Fruit fly (Drosophila melanogaster) whole organism, embryonic: Measurements from ENCODE around the gene CG44261.

Source experiments
- Ada2b ChIP-seq: fragments of 200-800 bp; sonication (Bioruptor generic); IDR thresholded peaks from 2 replicates; pipeline ENCODE4 v1.3.6; 2022; ENCODE audit warnings: missing biosample characterization, missing genetic modification characterization
- Awh ChIP-seq: fragments of 200-800 bp; sonication (Bioruptor generic); IDR thresholded peaks from 2 replicates; pipeline ENCODE4, ENCODE4 v1.3.6; 2022; ENCODE audit warnings: missing biosample characterization, missing genetic modification characterization
- C15 ChIP-seq: fragments of 200-800 bp; sonication (Bioruptor generic); IDR thresholded peaks from 3 replicates; pipeline ENCODE4 v1.3.6; 2022; ENCODE audit warnings: missing biosample characterization, missing genetic modification characterization
- CG10979 ChIP-seq: fragments of 200-800 bp; sonication (Bioruptor generic); optimal IDR thresholded peaks from 2 replicates; lab custom pipeline; 2018; ENCODE audit warnings: missing biosample characterization, mild to moderate bottlenecking, missing genetic modification characterization, moderate library complexity
- CG11398 ChIP-seq: fragments of 200-800 bp; sonication (Bioruptor generic); optimal IDR thresholded peaks from 2 replicates; lab custom pipeline; 2016; ENCODE audit warnings: missing biosample characterization, missing genetic modification characterization
- CG11456 ChIP-seq: fragments of 200-800 bp; sonication (Bioruptor generic); IDR thresholded peaks from 3 replicates; pipeline ENCODE4 v1.3.6; 2022; ENCODE audit warnings: missing biosample characterization, missing genetic modification characterization
- CG12391 ChIP-seq: fragments of 200-800 bp; sonication (Bioruptor generic); optimal IDR thresholded peaks from 3 replicates; lab custom pipeline; 2018; ENCODE audit warnings: missing biosample characterization, mild to moderate bottlenecking, missing genetic modification characterization, moderate library complexity
- CG13287 ChIP-seq: fragments of 200-800 bp; sonication (Bioruptor generic); IDR thresholded peaks from 2 replicates; pipeline ENCODE4 v1.3.6; 2022; ENCODE audit warnings: missing biosample characterization, missing genetic modification characterization; ENCODE audit not compliant: partially characterized antibody
- CG13894 ChIP-seq: fragments of 200-800 bp; sonication (Bioruptor generic); optimal IDR thresholded peaks from 3 replicates; lab custom pipeline; 2018; ENCODE audit warnings: missing biosample characterization, mild to moderate bottlenecking, missing genetic modification characterization, moderate library complexity
- CG14050 ChIP-seq: fragments of 200-800 bp; sonication (Bioruptor generic); IDR thresholded peaks from 3 replicates; pipeline ENCODE4 v1.3.6; 2022; ENCODE audit warnings: missing biosample characterization, missing genetic modification characterization
- CG14965 ChIP-seq: fragments of 200-800 bp; sonication (Bioruptor generic); optimal IDR thresholded peaks from 2 replicates; lab custom pipeline; 2016; ENCODE audit warnings: missing biosample characterization, missing genetic modification characterization, borderline replicate concordance
- CG1529 ChIP-seq: fragments of 200-800 bp; sonication (Bioruptor generic); optimal IDR thresholded peaks from 3 replicates; lab custom pipeline; 2018; ENCODE audit warnings: missing biosample characterization, missing genetic modification characterization
- CG15696 ChIP-seq: fragments of 200-800 bp; sonication (Bioruptor generic); optimal IDR thresholded peaks from 2 replicates; lab custom pipeline; 2019; ENCODE audit warnings: missing biosample characterization, mild to moderate bottlenecking, missing genetic modification characterization, moderate library complexity
- CG17829 ChIP-seq: fragments of 200-800 bp; optimal IDR thresholded peaks from 2 replicates; lab custom pipeline; 2019; ENCODE audit warnings: missing biosample characterization, mild to moderate bottlenecking, missing genetic modification characterization, moderate library complexity
- CG3847 ChIP-seq: fragments of 200-800 bp; sonication (Bioruptor generic); IDR thresholded peaks from 2 replicates; pipeline ENCODE4 v1.3.6; 2022; ENCODE audit warnings: missing biosample characterization, missing genetic modification characterization
- CG6791 ChIP-seq: fragments of 200-800 bp; sonication (Bioruptor generic); IDR thresholded peaks from 3 replicates; pipeline ENCODE4 v1.3.6; 2022; ENCODE audit warnings: missing biosample characterization, missing genetic modification characterization; ENCODE audit not compliant: partially characterized antibody
- CG6854 ChIP-seq: fragments of 200-800 bp; sonication (Bioruptor generic); optimal IDR thresholded peaks from 3 replicates; lab custom pipeline; 2017; ENCODE audit warnings: missing biosample characterization, mild to moderate bottlenecking, missing genetic modification characterization
- CG7372 ChIP-seq: fragments of 200-800 bp; sonication (Bioruptor generic); IDR thresholded peaks from 2 replicates; pipeline ENCODE4 v1.3.6; 2022; ENCODE audit warnings: missing biosample characterization, missing genetic modification characterization
- CG7928 ChIP-seq: fragments of 200-800 bp; sonication (Bioruptor generic); optimal IDR thresholded peaks from 2 replicates; lab custom pipeline; 2017; ENCODE audit warnings: missing biosample characterization, mild to moderate bottlenecking, missing genetic modification characterization
- CG8388 ChIP-seq: fragments of 200-800 bp; sonication (Bioruptor generic); optimal IDR thresholded peaks from 2 replicates; lab custom pipeline; 2019; ENCODE audit warnings: missing biosample characterization, mild to moderate bottlenecking, missing genetic modification characterization, moderate library complexity
- CHES-1-like ChIP-seq: fragments of 200-800 bp; sonication (Bioruptor generic); optimal IDR thresholded peaks from 2 replicates; lab custom pipeline; 2016; ENCODE audit warnings: missing biosample characterization, missing genetic modification characterization
- Dp ChIP-seq: fragments of 200-800 bp; sonication (Bioruptor generic); optimal IDR thresholded peaks from 2 replicates; lab custom pipeline; 2018; ENCODE audit warnings: missing biosample characterization, mild to moderate bottlenecking, missing genetic modification characterization, moderate library complexity
- Lim3 ChIP-seq: fragments of 200-800 bp; sonication (Bioruptor generic); IDR thresholded peaks from 2 replicates; pipeline ENCODE4 v1.3.6; 2022; ENCODE audit warnings: missing biosample characterization, missing genetic modification characterization
- Med ChIP-seq: fragments of 200-800 bp; sonication (Bioruptor generic); peaks from one replicate; lab custom pipeline; 2016; ENCODE audit warnings: missing biosample characterization, missing genetic modification characterization, mild to moderate bottlenecking, inconsistent platforms, moderate library complexity
- Mrtf ChIP-seq: fragments of 200-800 bp; sonication (Bioruptor generic); IDR thresholded peaks from 3 replicates; pipeline ENCODE4 v1.3.6; 2022; ENCODE audit warnings: missing biosample characterization, missing genetic modification characterization
- Myb ChIP-seq: fragments of 200-800 bp; sonication (Bioruptor generic); optimal IDR thresholded peaks from 2 replicates; lab custom pipeline; 2016; ENCODE audit warnings: missing biosample characterization, missing genetic modification characterization
- NFAT ChIP-seq: fragments of 200-800 bp; sonication (Bioruptor generic); IDR thresholded peaks from 2 replicates; pipeline ENCODE4 v1.3.6; 2022; ENCODE audit warnings: missing biosample characterization, missing genetic modification characterization
- Nf-YA ChIP-seq: fragments of 200-800 bp; sonication (Bioruptor generic); IDR thresholded peaks from 2 replicates; pipeline ENCODE4 v1.3.6; 2022; ENCODE audit warnings: missing biosample characterization, missing genetic modification characterization
- Spps ChIP-seq: fragments of 200-800 bp; sonication (Bioruptor generic); optimal IDR thresholded peaks from 2 replicates; lab custom pipeline; 2018; ENCODE audit warnings: missing biosample characterization, mild to moderate bottlenecking, missing genetic modification characterization
- amos ChIP-seq: fragments of 200-800 bp; sonication (Bioruptor generic); IDR thresholded peaks from 2 replicates; pipeline ENCODE4 v1.3.6; 2022; ENCODE audit warnings: missing biosample characterization, missing genetic modification characterization; ENCODE audit not compliant: partially characterized antibody
- ash1 ChIP-seq: fragments of 200-800 bp; sonication (Bioruptor generic); optimal IDR thresholded peaks from 2 replicates; lab custom pipeline; 2018; ENCODE audit warnings: missing biosample characterization, mild to moderate bottlenecking, missing genetic modification characterization
- chinmo ChIP-seq: fragments of 200-800 bp; sonication (Bioruptor generic); IDR thresholded peaks from 4 replicates; pipeline ENCODE4 v1.3.6; 2022; ENCODE audit warnings: missing biosample characterization, missing genetic modification characterization; ENCODE audit not compliant: partially characterized antibody
- ci ChIP-seq: fragments of 200-800 bp; sonication (Bioruptor generic); IDR thresholded peaks from 3 replicates; pipeline ENCODE4 v1.3.6; 2022; ENCODE audit warnings: missing biosample characterization, missing genetic modification characterization
- crc ChIP-seq: fragments of 200-800 bp; sonication (Bioruptor generic); optimal IDR thresholded peaks from 2 replicates; lab custom pipeline; 2016; ENCODE audit warnings: missing biosample characterization, missing genetic modification characterization
- eve ChIP-seq, 2 experiments: fragments of >200 bp; optimal IDR thresholded peaks; 2 replicates each; lab custom pipeline; 2017; ENCODE audit warnings: missing biosample characterization in 2 of 2, missing genetic modification characterization in 2 of 2
- exex ChIP-seq: fragments of 200-800 bp; sonication (Bioruptor generic); optimal IDR thresholded peaks from 4 replicates; lab custom pipeline; 2018; ENCODE audit warnings: missing biosample characterization, mild to moderate bottlenecking, missing genetic modification characterization, moderate library complexity
- fu2 ChIP-seq: fragments of 200-800 bp; sonication (Bioruptor generic); optimal IDR thresholded peaks from 2 replicates; lab custom pipeline; 2016; ENCODE audit warnings: missing biosample characterization, missing genetic modification characterization
- lmd ChIP-seq: fragments of 200-800 bp; sonication (Bioruptor generic); IDR thresholded peaks from 2 replicates; pipeline ENCODE4 v1.3.6; 2022; ENCODE audit warnings: missing biosample characterization, missing genetic modification characterization
- pzg ChIP-seq: fragments of 200-800 bp; sonication (Bioruptor generic); optimal IDR thresholded peaks from 3 replicates; lab custom pipeline; 2018; ENCODE audit warnings: missing biosample characterization, mild to moderate bottlenecking, missing genetic modification characterization, moderate library complexity
- ro ChIP-seq: fragments of 200-800 bp; sonication (Bioruptor generic); IDR thresholded peaks from 2 replicates; pipeline ENCODE4 v1.3.6; 2022; ENCODE audit warnings: missing biosample characterization, missing genetic modification characterization
- row ChIP-seq: fragments of 200-800 bp; sonication (Bioruptor generic); IDR thresholded peaks from 3 replicates; pipeline ENCODE4 v1.3.6; 2022; ENCODE audit warnings: missing biosample characterization, missing genetic modification characterization
- sd ChIP-seq: fragments of 200-800 bp; sonication (Bioruptor generic); optimal IDR thresholded peaks from 3 replicates; lab custom pipeline; 2018; ENCODE audit warnings: missing biosample characterization, mild to moderate bottlenecking, missing genetic modification characterization, moderate library complexity
- sens ChIP-seq: fragments of 200-800 bp; sonication (Bioruptor generic); peaks from one replicate; lab custom pipeline; 2016; ENCODE audit warnings: missing biosample characterization, missing genetic modification characterization
- so ChIP-seq: fragments of 200-800 bp; sonication (Bioruptor generic); IDR thresholded peaks from 3 replicates; pipeline ENCODE4 v1.3.6; 2022; ENCODE audit warnings: missing biosample characterization, missing genetic modification characterization
- stc ChIP-seq: fragments of 200-800 bp; sonication (Bioruptor generic); IDR thresholded peaks from 2 replicates; pipeline ENCODE4 v1.3.6; 2022; ENCODE audit warnings: missing biosample characterization, missing genetic modification characterization
- stwl ChIP-seq: fragments of 200-800 bp; sonication (Bioruptor generic); optimal IDR thresholded peaks from 3 replicates; lab custom pipeline; 2018; ENCODE audit warnings: missing biosample characterization, mild to moderate bottlenecking, missing genetic modification characterization, moderate library complexity
- sug ChIP-seq: fragments of 200-800 bp; optimal IDR thresholded peaks from 2 replicates; lab custom pipeline; 2019; ENCODE audit warnings: missing biosample characterization, mild to moderate bottlenecking, missing genetic modification characterization, moderate library complexity
- tio ChIP-seq: fragments of 200-800 bp; sonication (Bioruptor generic); optimal IDR thresholded peaks from 2 replicates; lab custom pipeline; 2017; ENCODE audit warnings: missing biosample characterization, missing genetic modification characterization, inconsistent platforms
- toy ChIP-seq: fragments of 200-800 bp; sonication (Bioruptor generic); IDR thresholded peaks from 2 replicates; pipeline ENCODE4 v1.3.6; 2022; ENCODE audit warnings: missing biosample characterization, missing genetic modification characterization
- ttk ChIP-seq: fragments of 200-800 bp; sonication (Bioruptor generic); IDR thresholded peaks from 2 replicates; pipeline ENCODE4 v2.1.2; 2022; ENCODE audit warnings: missing biosample characterization, missing genetic modification characterization
- z ChIP-seq: fragments of 200-800 bp; sonication (Bioruptor generic); IDR thresholded peaks from 3 replicates; pipeline ENCODE4 v1.3.6; 2022; ENCODE audit warnings: missing biosample characterization, missing genetic modification characterization

The CG44261 gene

dm6 chr3R:9404104-9404512 is 3.9 kb downstream of the CG44261 start, which contains the start of the genes CG9356, BBIP1 and CG8135 (continued):
- TF ChIP-seq z = no peak
- no peak for TF ChIP-seq exex (tag; lab: Kevin White, UChicago)
- peak; percentile 87 for TF ChIP-seq CG12391 (tag; lab: Kevin White, UChicago)
- no peak for TF ChIP-seq sug (tag; lab: Kevin White, UChicago)
- peak; percentile 88 for TF ChIP-seq CHES-1-like (GFP tag; lab: Kevin White, UChicago)
- peak; percentile 98 for TF ChIP-seq sens (GFP tag; lab: Kevin White, UChicago)
- TF ChIP-seq CG7372 (GFP tag; lab: Robert Waterston, UW) = peak; percentile 44
- TF ChIP-seq CG8388 (GFP tag; lab: Kevin White, UChicago) = no peak
- TF ChIP-seq Dp = peak; percentile 58
- TF ChIP-seq eve (GFP tag; optimal IDR thresholded peaks at IDR 0.05; lab: Kevin White, UChicago) = no peak
- peak; percentile 61 for TF ChIP-seq crc (GFP tag; lab: Kevin White, UChicago)
- TF ChIP-seq Awh (GFP tag; lab: Robert Waterston, UW) = no peak
- peak; percentile 78 for TF ChIP-seq CG17829 (tag; lab: Kevin White, UChicago)
- TF ChIP-seq ro (GFP tag; lab: Robert Waterston, UW) = no peak
- TF ChIP-seq ttk (GFP tag; lab: Robert Waterston, UW) = peak; percentile 37; the same call in 1 of the 2 replicates
- 0 out of 3 replicates have a peak, but pooled peaks have one; percentile 35 for TF ChIP-seq so (GFP tag; lab: Robert Waterston, UW)
- TF ChIP-seq CG6791 = peak; percentile 41; the same call in 1 of the 3 replicates
- TF ChIP-seq fu2 (GFP tag; lab: Kevin White, UChicago) = peak; percentile 71
- peak; percentile 59 for TF ChIP-seq Spps (tag; lab: Kevin White, UChicago)
- no peak for TF ChIP-seq tio
- TF ChIP-seq CG13287 (GFP tag; lab: Robert Waterston, UW) = peak; percentile 71
- TF ChIP-seq CG1529 = no peak
- peak; percentile 41; the same call in 1 of the 2 replicates for TF ChIP-seq stc (GFP tag; lab: Robert Waterston, UW)
- TF ChIP-seq CG14965 (GFP tag; lab: Kevin White, UChicago) = no peak
- peak; percentile 96 for TF ChIP-seq pzg (GFP tag; lab: Kevin White, UChicago)
- peak; percentile 48 for TF ChIP-seq CG7928 (GFP tag; lab: Kevin White, UChicago)
- peak; percentile 92 for TF ChIP-seq stwl (tag; lab: Kevin White, UChicago)
- peak; percentile 57 for TF ChIP-seq CG10979 (tag; lab: Kevin White, UChicago)
- no peak for TF ChIP-seq chinmo (GFP tag; lab: Robert Waterston, UW)
- TF ChIP-seq CG3847 = peak; percentile 87
- peak; percentile 56 for TF ChIP-seq lmd (GFP tag; lab: Robert Waterston, UW)
- no peak for TF ChIP-seq C15 (GFP tag; lab: Robert Waterston, UW)
- TF ChIP-seq Med = peak; percentile 97
- TF ChIP-seq CG13894 (tag; lab: Kevin White, UChicago) = no peak
- peak; percentile 67 for TF ChIP-seq row (GFP tag; lab: Robert Waterston, UW)
- TF ChIP-seq NFAT (GFP tag; lab: Robert Waterston, UW) = peak; percentile 24; the same call in 1 of the 2 replicates
- TF ChIP-seq ci = peak; percentile 73; the same call in 1 of the 3 replicates
- peak; percentile 47; the same call in 1 of the 2 replicates for TF ChIP-seq Ada2b (GFP tag; lab: Robert Waterston, UW)
- no peak for TF ChIP-seq amos (GFP tag; lab: Robert Waterston, UW)
- TF ChIP-seq sd (tag; lab: Kevin White, UChicago) = no peak
- TF ChIP-seq CG14050 (GFP tag; lab: Robert Waterston, UW) = peak; percentile 41; the same call in 2 of the 3 replicates
- TF ChIP-seq Lim3 (GFP tag; lab: Robert Waterston, UW) = no peak
- TF ChIP-seq Myb (GFP tag; lab: Kevin White, UChicago) = peak; percentile 69
- no peak for TF ChIP-seq Mrtf (GFP tag; lab: Robert Waterston, UW)
- TF ChIP-seq toy (GFP tag; lab: Robert Waterston, UW) = no peak
- TF ChIP-seq CG6854 = peak; percentile 22
- TF ChIP-seq CG11398 (GFP tag; lab: Kevin White, UChicago) = peak; percentile 53
- peak; percentile 75 for TF ChIP-seq CG11456 (GFP tag; lab: Robert Waterston, UW)
- no peak for TF ChIP-seq ash1 (GFP tag; lab: Kevin White, UChicago)
- peak; percentile 30; the same call in 1 of the 2 replicates for TF ChIP-seq Nf-YA (GFP tag; lab: Robert Waterston, UW)
- TF ChIP-seq CG15696 = peak; percentile 47
